Worm (Caenorhabditis elegans): ENCODE results near the gene xbx-3.

DNA sequence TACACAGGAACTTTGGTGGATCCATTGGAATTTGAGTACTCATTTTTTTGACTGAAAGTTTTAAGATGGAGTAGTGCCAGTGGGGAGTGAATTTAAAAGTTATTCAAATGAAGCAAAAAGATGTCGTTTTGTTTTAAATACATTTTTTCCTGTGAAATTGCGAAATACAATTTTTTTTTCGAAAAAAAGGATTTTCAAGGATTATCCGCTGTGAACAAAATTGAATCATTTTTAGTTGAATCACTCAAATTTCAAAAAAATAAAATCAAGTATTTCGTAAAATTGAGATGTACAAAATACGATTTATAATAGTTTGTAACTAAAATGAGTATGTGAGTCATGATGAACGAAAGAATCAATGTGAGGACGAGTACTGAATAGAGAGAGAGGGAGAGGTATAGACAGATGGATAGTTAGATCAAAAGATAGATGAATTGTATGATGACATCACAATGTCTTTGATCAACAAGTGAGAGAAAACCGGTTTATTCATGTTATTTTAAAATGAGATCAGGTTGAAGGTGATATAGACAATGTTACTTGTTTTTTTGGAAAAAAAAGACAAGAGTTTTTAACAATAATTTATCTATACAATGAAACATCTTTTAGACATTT, 28.9 kb upstream of the xbx-3 start, which contains the start of gene C05B5.8:
- TF ChIP-seq pha-4 (GFP tag; IDR thresholded peaks at IDR 0.05) = no peak
- TF ChIP-seq pha-4 (tag; optimal IDR thresholded peaks at IDR 0.05) = no peak
- TF ChIP-seq dmd-8 (GFP tag; IDR thresholded peaks at IDR 0.05) = no peak
- no peak for TF ChIP-seq ceh-82 (tag; optimal IDR thresholded peaks at IDR 0.05)

Measured in whole organism, L4 larva.